Fruit fly (Drosophila melanogaster) whole organism, pupa: ENCODE results near the gene CG1288.

Experiments
- CG10348 ChIP-seq: fragments of 200-800 bp; sonication (Bioruptor generic); IDR thresholded peaks from 2 replicates; pipeline ENCODE4 v1.3.6; 2022; ENCODE audit warnings: missing biosample characterization, missing genetic modification characterization
- CG12605 ChIP-seq: fragments of 200-800 bp; sonication (Bioruptor generic); IDR thresholded peaks from 2 replicates; pipeline ENCODE4 v1.3.6; 2022; ENCODE audit warnings: missing biosample characterization, missing genetic modification characterization
- CG13204 ChIP-seq: fragments of 200-800 bp; sonication (Bioruptor generic); optimal IDR thresholded peaks from 2 replicates; lab custom pipeline; 2018; ENCODE audit warnings: missing biosample characterization, mild to moderate bottlenecking, missing genetic modification characterization, moderate library complexity
- CG14655 ChIP-seq: fragments of 200-800 bp; sonication (Bioruptor generic); optimal IDR thresholded peaks from 3 replicates; lab custom pipeline; 2017; ENCODE audit warnings: mild to moderate bottlenecking, missing biosample characterization, missing genetic modification reagents, missing genetic modification characterization
- CG15710 ChIP-seq: fragments of 200-800 bp; sonication (Bioruptor generic); optimal IDR thresholded peaks from 2 replicates; lab custom pipeline; 2018; ENCODE audit warnings: missing biosample characterization, mild to moderate bottlenecking, missing genetic modification characterization, moderate library complexity
- CG17806 ChIP-seq: fragments of 200-800 bp; sonication (Bioruptor generic); optimal IDR thresholded peaks from 2 replicates; lab custom pipeline; 2018; ENCODE audit warnings: missing biosample characterization, mild to moderate bottlenecking, missing genetic modification characterization, moderate library complexity
- CG32121 ChIP-seq: fragments of 200-800 bp; sonication (Bioruptor generic); IDR thresholded peaks from 2 replicates; pipeline ENCODE4 v1.3.6; 2022; ENCODE audit warnings: missing biosample characterization, missing genetic modification characterization
- CG34367 ChIP-seq: fragments of 200-800 bp; sonication (Bioruptor generic); optimal IDR thresholded peaks from 2 replicates; lab custom pipeline; 2018; ENCODE audit warnings: missing biosample characterization, mild to moderate bottlenecking, missing genetic modification characterization
- CG4496 ChIP-seq: fragments of 200-800 bp; sonication (Bioruptor generic); IDR thresholded peaks from 3 replicates; pipeline ENCODE4 v1.3.6; 2022; ENCODE audit warnings: missing biosample characterization, missing genetic modification characterization
- CG8159 ChIP-seq: fragments of 200-800 bp; sonication (Bioruptor generic); optimal IDR thresholded peaks from 3 replicates; lab custom pipeline; 2018; ENCODE audit warnings: missing biosample characterization, mild to moderate bottlenecking, missing genetic modification characterization, moderate library complexity
- CG8301 ChIP-seq: fragments of 200-800 bp; sonication (Bioruptor generic); optimal IDR thresholded peaks from 2 replicates; lab custom pipeline; 2018; ENCODE audit warnings: missing biosample characterization, mild to moderate bottlenecking, missing genetic modification characterization
- CG9948 ChIP-seq: fragments of 200-800 bp; sonication (Bioruptor generic); optimal IDR thresholded peaks from 2 replicates; lab custom pipeline; 2018; ENCODE audit warnings: missing biosample characterization, mild to moderate bottlenecking, missing genetic modification characterization, moderate library complexity
- D1 ChIP-seq: fragments of 200-800 bp; sonication (Bioruptor generic); optimal IDR thresholded peaks from 2 replicates; lab custom pipeline; 2018; ENCODE audit warnings: missing biosample characterization, mild to moderate bottlenecking, missing genetic modification characterization, moderate library complexity
- EcR ChIP-seq: fragments of 200-800 bp; sonication (Bioruptor generic); optimal IDR thresholded peaks from 3 replicates; lab custom pipeline; 2019; ENCODE audit warnings: missing biosample characterization, missing genetic modification characterization, mild to moderate bottlenecking, moderate library complexity, missing genetic modification reagents
- Ets98B ChIP-seq: fragments of 200-800 bp; sonication (Bioruptor generic); IDR thresholded peaks from 2 replicates; pipeline ENCODE4 v1.3.6; 2022; ENCODE audit warnings: missing biosample characterization, missing genetic modification characterization
- Pif1A ChIP-seq: fragments of 200-800 bp; sonication (Bioruptor generic); optimal IDR thresholded peaks from 3 replicates; lab custom pipeline; 2016; ENCODE audit warnings: missing biosample characterization, missing genetic modification characterization
- Pif1B ChIP-seq: fragments of 200-800 bp; sonication (Bioruptor generic); optimal IDR thresholded peaks from 3 replicates; lab custom pipeline; 2016; ENCODE audit warnings: missing biosample characterization, missing genetic modification characterization
- Snoo ChIP-seq: fragments of 200-800 bp; sonication (Bioruptor generic); optimal IDR thresholded peaks from 3 replicates; lab custom pipeline; 2017; ENCODE audit warnings: missing biosample characterization, mild to moderate bottlenecking, missing genetic modification characterization, inconsistent platforms
- fd96Ca ChIP-seq: fragments of 200-800 bp; sonication (Bioruptor generic); IDR thresholded peaks from 3 replicates; pipeline ENCODE4 v1.3.6; 2022; ENCODE audit warnings: missing biosample characterization, missing genetic modification characterization
- gl ChIP-seq: fragments of 200-800 bp; sonication (Bioruptor generic); optimal IDR thresholded peaks from 2 replicates; lab custom pipeline; 2018; ENCODE audit warnings: missing biosample characterization, mild to moderate bottlenecking, missing genetic modification characterization
- rn ChIP-seq: fragments of 200-800 bp; sonication (Bioruptor generic); IDR thresholded peaks from 2 replicates; pipeline ENCODE4 v1.3.6; 2022; ENCODE audit warnings: missing biosample characterization, missing genetic modification characterization

CG1288 gene

dm6 chr3R:7208331-7208730, at the start of gene CG1288:
CG1288 (minus strand) TSS chr3R:7208431.
- TF ChIP-seq gl (tag; lab: Kevin White, UChicago), result no peak
- TF ChIP-seq CG14655 (GFP tag; lab: Kevin White, UChicago), result no peak
- no peak for TF ChIP-seq Pif1A
- TF ChIP-seq fd96Ca, result no peak
- TF ChIP-seq CG34367 (tag; lab: Kevin White, UChicago), result no peak
- no peak for TF ChIP-seq Pif1B (GFP tag; lab: Kevin White, UChicago)
- no peak for TF ChIP-seq CG10348 (GFP tag; lab: Robert Waterston, UW)
- TF ChIP-seq EcR (GFP tag; lab: Kevin White, UChicago), result no peak
- no peak for TF ChIP-seq CG8301 (tag; lab: Kevin White, UChicago)
- no peak for TF ChIP-seq CG17806
- TF ChIP-seq, all 21 proteins: peak for 0

dm6 chr3R:7251857-7252256, 43.6 kb upstream of the CG1288 start, which contains the start of gene Obp84a:
Obp84a (minus strand) TSS chr3R:7251957.
- TF ChIP-seq CG34367 (tag; lab: Kevin White, UChicago) (no peak), CG32121 (GFP tag; lab: Robert Waterston, UW) (no peak), CG14655 (GFP tag; lab: Kevin White, UChicago) (no peak), CG8159 (tag; lab: Kevin White, UChicago) (no peak), CG15710 (tag; lab: Kevin White, UChicago) (no peak), CG8301 (tag; lab: Kevin White, UChicago) (no peak), CG10348 (GFP tag; lab: Robert Waterston, UW) (no peak), D1 (tag; lab: Kevin White, UChicago) (no peak), CG9948 (tag; lab: Kevin White, UChicago) (no peak), CG13204 (GFP tag; lab: Kevin White, UChicago) (no peak), EcR (GFP tag; lab: Kevin White, UChicago) (no peak), Pif1A (no peak), Ets98B (GFP tag; lab: Robert Waterston, UW) (no peak)
- TF ChIP-seq, all 21 proteins: peak for 0

dm6 chr3R:7249460-7249859, 41.2 kb upstream of the CG1288 start, which contains the start of the genes CG1227 and Dtwd2:
CG1227 (minus strand) TSS chr3R:7249738.
Dtwd2 (plus strand) TSS chr3R:7249795.
- TF ChIP-seq CG34367 (tag; lab: Kevin White, UChicago) (peak; percentile 96), CG4496 (GFP tag; lab: Robert Waterston, UW) (peak; percentile 97), Snoo (tag; lab: Kevin White, UChicago) (peak; percentile 94), CG9948 (tag; lab: Kevin White, UChicago) (peak; percentile 94), Ets98B (GFP tag; lab: Robert Waterston, UW) (peak; percentile 98), CG10348 (GFP tag; lab: Robert Waterston, UW) (peak; percentile 71; the same call in 1 of the 2 replicates), CG8159 (tag; lab: Kevin White, UChicago) (peak; percentile 97), CG13204 (GFP tag; lab: Kevin White, UChicago) (no peak), EcR (GFP tag; lab: Kevin White, UChicago) (no peak), CG17806 (peak; percentile 96), Pif1A (peak; percentile 93), fd96Ca (peak; percentile 83), CG14655 (GFP tag; lab: Kevin White, UChicago) (peak; percentile 94), D1 (tag; lab: Kevin White, UChicago) (peak; percentile 96), Pif1B (GFP tag; lab: Kevin White, UChicago) (peak; percentile 92), CG15710 (tag; lab: Kevin White, UChicago) (peak; percentile 98), gl (tag; lab: Kevin White, UChicago) (peak; percentile 87), CG12605 (peak; percentile 98), CG8301 (tag; lab: Kevin White, UChicago) (peak; percentile 97), CG32121 (GFP tag; lab: Robert Waterston, UW) (peak; percentile 97), rn (GFP tag; lab: Robert Waterston, UW) (peak; percentile 94)
- TF ChIP-seq, all 21 proteins: peak for 19

dm6 chr3R:7246889-7247288, 38.7 kb upstream of the CG1288 start, which contains the start of the genes Noc3 and CG10053:
Noc3 (minus strand) TSS chr3R:7246969.
CG10053 (plus strand) TSS chr3R:7247090.
- no peak for TF ChIP-seq CG12605
- no peak for TF ChIP-seq CG32121 (GFP tag; lab: Robert Waterston, UW)
- TF ChIP-seq CG8159 (tag; lab: Kevin White, UChicago), result no peak
- no peak for TF ChIP-seq CG10348 (GFP tag; lab: Robert Waterston, UW)
- TF ChIP-seq CG14655 (GFP tag; lab: Kevin White, UChicago), result no peak
- TF ChIP-seq CG17806, result no peak
- TF ChIP-seq CG4496 (GFP tag; lab: Robert Waterston, UW), result no peak
- TF ChIP-seq CG8301 (tag; lab: Kevin White, UChicago), result no peak
- TF ChIP-seq gl (tag; lab: Kevin White, UChicago), result no peak
- TF ChIP-seq CG34367 (tag; lab: Kevin White, UChicago), result no peak
- TF ChIP-seq D1 (tag; lab: Kevin White, UChicago), result no peak
- TF ChIP-seq Pif1B (GFP tag; lab: Kevin White, UChicago), result no peak
- no peak for TF ChIP-seq EcR (GFP tag; lab: Kevin White, UChicago)
- TF ChIP-seq rn (GFP tag; lab: Robert Waterston, UW), result no peak
- TF ChIP-seq Snoo (tag; lab: Kevin White, UChicago), result no peak
- TF ChIP-seq Pif1A, result no peak
- TF ChIP-seq, all 21 proteins: peak for 0

- TF ChIP-seq CG4496 (GFP tag; lab: Robert Waterston, UW) (no peak), CG17806 (no peak), CG8159 (tag; lab: Kevin White, UChicago) (no peak), gl (tag; lab: Kevin White, UChicago) (no peak), Pif1A (no peak), rn (GFP tag; lab: Robert Waterston, UW) (no peak)
Observed at dm6 chr3R:7241460-7241859, 33.2 kb upstream of the CG1288 start, which contains the start of gene CG14607. CG14607 (plus strand) TSS chr3R:7241760.
